Worm (Caenorhabditis elegans) whole organism, midembryonic: ENCODE data around the gene mrps-33.

Experiments
- flt-1 ChIP-seq: fragments of 200-800 bp; sonication (Bioruptor generic); IDR thresholded peaks from 2 replicates; pipeline ENCODE4 v1.3.6; 2022; ENCODE audit warnings: missing genetic modification characterization, missing compliant biosample characterization
- med-1 ChIP-seq: sonication (generic microtip); optimal IDR thresholded peaks from 2 replicates; lab custom pipeline; 2017; ENCODE audit warnings: missing genetic modification characterization, mild to moderate bottlenecking, missing compliant biosample characterization, antibody characterized with exemption, missing genetic modification reagents; ENCODE audit not compliant: insufficient read depth
- ref-1 ChIP-seq: fragments of 200-800 bp; sonication (Bioruptor generic); conservative IDR thresholded peaks from 2 replicates; pipeline ENCODE4 v1.3.6; 2022; ENCODE audit warnings: missing genetic modification reagents, missing genetic modification characterization, missing compliant biosample characterization
- tab-1 ChIP-seq: fragments of 200-800 bp; sonication (Bioruptor generic); IDR thresholded peaks from 2 replicates; pipeline ENCODE4 v1.3.6; 2022; ENCODE audit warnings: missing genetic modification characterization, missing compliant biosample characterization
- ztf-29 ChIP-seq: fragments of 200-800 bp; sonication (Bioruptor generic); IDR thresholded peaks from 2 replicates; pipeline ENCODE4 v1.3.6; 2022; ENCODE audit warnings: missing genetic modification reagents, missing genetic modification characterization, missing compliant biosample characterization

- no peak for TF ChIP-seq flt-1 (GFP tag; lab: Robert Waterston, UW)
- no peak for TF ChIP-seq tab-1 (GFP tag; lab: Robert Waterston, UW)
- no peak for TF ChIP-seq ref-1 (GFP tag; lab: Robert Waterston, UW)
- no peak for TF ChIP-seq med-1 (GFP tag; lab: Kevin White, UChicago)
- TF ChIP-seq ztf-29 (GFP tag; lab: Robert Waterston, UW): no peak
Measured at ce11 chrIV:8743654-8744332, 4.0 kb upstream of the mrps-33 start, which contains the start of gene F21D5.7.
